Worm (Caenorhabditis elegans) whole organism, L3 larva: Measurements from ENCODE around the gene aip-1.

Source experiments
- ZK546.5 ChIP-seq: sonication (generic microtip); optimal IDR thresholded peaks from 2 replicates; lab custom pipeline; 2017; ENCODE audit warnings: missing biosample characterization, missing genetic modification characterization
- aly-2 ChIP-seq: fragments of 150-350 bp; optimal IDR thresholded peaks from 2 replicates; lab custom pipeline; 2014; ENCODE audit warnings: missing biosample characterization, missing genetic modification characterization
- ama-1 ChIP-seq: fragments of 150-350 bp; optimal IDR thresholded peaks from 2 replicates; lab custom pipeline; 2018
- ceh-16 ChIP-seq: sonication (generic microtip); optimal IDR thresholded peaks from 2 replicates; lab custom pipeline; 2017; ENCODE audit warnings: missing biosample characterization, missing genetic modification characterization
- ceh-28 ChIP-seq: fragments of 150-350 bp; optimal IDR thresholded peaks from 2 replicates; lab custom pipeline; 2014; ENCODE audit warnings: missing biosample characterization, missing genetic modification reagents, missing genetic modification characterization
- ceh-9 ChIP-seq: sonication (generic microtip); optimal IDR thresholded peaks from 2 replicates; lab custom pipeline; 2018; ENCODE audit warnings: missing biosample characterization, missing genetic modification characterization
- daf-12 ChIP-seq: fragments of 150-350 bp; optimal IDR thresholded peaks from 2 replicates; lab custom pipeline; 2014; ENCODE audit warnings: missing biosample characterization, missing genetic modification reagents, missing genetic modification characterization
- elt-1 ChIP-seq: fragments of 150-350 bp; optimal IDR thresholded peaks from 2 replicates; lab custom pipeline; 2014; ENCODE audit warnings: missing biosample characterization, missing genetic modification characterization
- elt-2 ChIP-seq: sonication (generic microtip); optimal IDR thresholded peaks from 2 replicates; lab custom pipeline; 2016; ENCODE audit warnings: missing genetic modification reagents, mild to moderate bottlenecking, missing genetic modification characterization, missing compliant biosample characterization
- elt-3 ChIP-seq, 3 experiments: fragments of 150-350 bp in 1 of 3; sonication (generic microtip) in 2 of 3; optimal IDR thresholded peaks; 2 replicates in 2 of 3; 4 replicates in 1 of 3; lab custom pipeline; 2014 to 2017; ENCODE audit warnings: missing biosample characterization in 3 of 3, missing genetic modification characterization in 3 of 3
- eor-1 ChIP-seq, 2 experiments: fragments of 150-350 bp; optimal IDR thresholded peaks; 2 replicates each; lab custom pipeline; 2014 to 2018; ENCODE audit warnings: missing biosample characterization in 2 of 2, missing genetic modification characterization in 2 of 2
- fkh-10 ChIP-seq: sonication (generic microtip); optimal IDR thresholded peaks from 2 replicates; lab custom pipeline; 2017; ENCODE audit warnings: missing biosample characterization, missing genetic modification reagents, missing genetic modification characterization
- fkh-2 ChIP-seq: fragments of 150-350 bp; optimal IDR thresholded peaks from 2 replicates; lab custom pipeline; 2014; ENCODE audit warnings: missing biosample characterization, missing genetic modification reagents, missing genetic modification characterization
- hmg-11 ChIP-seq: sonication (generic microtip); optimal IDR thresholded peaks from 2 replicates; lab custom pipeline; 2016; ENCODE audit warnings: missing genetic modification characterization, missing compliant biosample characterization
- jun-1 ChIP-seq: fragments of 150-350 bp; optimal IDR thresholded peaks from 2 replicates; lab custom pipeline; 2014; ENCODE audit warnings: missing biosample characterization, missing genetic modification reagents, missing genetic modification characterization
- lin-15B ChIP-seq: fragments of 150-350 bp; optimal IDR thresholded peaks from 2 replicates; lab custom pipeline; 2014; ENCODE audit warnings: missing biosample characterization, missing genetic modification characterization
- lsy-12 ChIP-seq: sonication (generic microtip); optimal IDR thresholded peaks from 2 replicates; lab custom pipeline; 2016; ENCODE audit warnings: mild to moderate bottlenecking, missing genetic modification characterization, missing compliant biosample characterization
- mml-1 ChIP-seq: fragments of 150-350 bp; sonication (generic microtip); optimal IDR thresholded peaks from 3 replicates; lab custom pipeline; 2014; ENCODE audit warnings: missing biosample characterization, missing genetic modification characterization
- nfya-1 ChIP-seq: sonication (generic microtip); optimal IDR thresholded peaks from 2 replicates; lab custom pipeline; 2017; ENCODE audit warnings: missing genetic modification characterization, mild to moderate bottlenecking, missing compliant biosample characterization, antibody characterized with exemption, moderate library complexity; ENCODE audit not compliant: insufficient read depth
- nhr-11 ChIP-seq: fragments of 150-350 bp; optimal IDR thresholded peaks from 2 replicates; lab custom pipeline; 2014; ENCODE audit warnings: missing biosample characterization, missing genetic modification characterization
- nhr-12 ChIP-seq: fragments of 150-350 bp; optimal IDR thresholded peaks from 2 replicates; lab custom pipeline; 2014; ENCODE audit warnings: missing biosample characterization, missing genetic modification characterization
- nhr-23 ChIP-seq: fragments of 150-350 bp; optimal IDR thresholded peaks from 2 replicates; lab custom pipeline; 2014; ENCODE audit warnings: missing biosample characterization, missing genetic modification reagents, missing genetic modification characterization
- nhr-25 ChIP-seq: sonication (generic microtip); optimal IDR thresholded peaks from 2 replicates; lab custom pipeline; 2017; ENCODE audit warnings: missing biosample characterization, missing genetic modification characterization
- nhr-28 ChIP-seq: fragments of 150-350 bp; optimal IDR thresholded peaks from 2 replicates; lab custom pipeline; 2014; ENCODE audit warnings: missing biosample characterization, missing genetic modification characterization
- nhr-43 ChIP-seq: sonication (generic microtip); optimal IDR thresholded peaks from 2 replicates; lab custom pipeline; 2016; ENCODE audit warnings: mild to moderate bottlenecking, missing genetic modification characterization, missing compliant biosample characterization; ENCODE audit not compliant: poor library complexity, severe bottlenecking
- nhr-67 ChIP-seq: fragments of 150-350 bp; optimal IDR thresholded peaks from 2 replicates; lab custom pipeline; 2014; ENCODE audit warnings: missing biosample characterization, missing genetic modification characterization
- nhr-76 ChIP-seq: fragments of 150-350 bp; sonication (generic microtip); optimal IDR thresholded peaks from 5 replicates; lab custom pipeline; 2014; ENCODE audit warnings: missing biosample characterization, missing genetic modification characterization
- nhr-77 ChIP-seq: fragments of 150-350 bp; optimal IDR thresholded peaks from 2 replicates; lab custom pipeline; 2014; ENCODE audit warnings: missing biosample characterization, missing genetic modification characterization
- pha-4 ChIP-seq: fragments of 150-350 bp; optimal IDR thresholded peaks from 2 replicates; lab custom pipeline; 2014; ENCODE audit warnings: missing biosample characterization, missing genetic modification reagents, missing genetic modification characterization
- pqm-1 ChIP-seq: fragments of 150-350 bp; optimal IDR thresholded peaks from 2 replicates; lab custom pipeline; 2017; ENCODE audit warnings: missing biosample characterization, missing genetic modification characterization, inconsistent platforms
- snpc-4 ChIP-seq: fragments of 150-350 bp; optimal IDR thresholded peaks from 2 replicates; lab custom pipeline; 2014; ENCODE audit warnings: missing biosample characterization, missing genetic modification characterization
- unc-62 ChIP-seq: fragments of 150-350 bp; sonication (generic microtip); optimal IDR thresholded peaks from 4 replicates; lab custom pipeline; 2014; ENCODE audit warnings: missing biosample characterization, missing genetic modification reagents, missing genetic modification characterization
- zag-1 ChIP-seq: fragments of 150-350 bp; optimal IDR thresholded peaks from 2 replicates; lab custom pipeline; 2014; ENCODE audit warnings: missing biosample characterization, missing genetic modification characterization
- ztf-4 ChIP-seq: fragments of 150-350 bp; optimal IDR thresholded peaks from 2 replicates; lab custom pipeline; 2014; ENCODE audit warnings: missing biosample characterization, missing genetic modification characterization

The aip-1 gene

ce11 chrV:13963279-13963976 is 48.7 kb upstream of the aip-1 start, which contains the start of gene sao-1:
Gene sao-1, plus strand, starts transcription at chrV:13963926.
- TF ChIP-seq elt-1 (tag; lab: Kevin White, UChicago) = peak; percentile 67
- peak; percentile 75 for TF ChIP-seq nhr-25
- TF ChIP-seq jun-1 = no peak
- no peak for TF ChIP-seq nhr-67
- no peak for TF ChIP-seq snpc-4 (tag; lab: Kevin White, UChicago)
- no peak for TF ChIP-seq nfya-1 (tag; lab: Kevin White, UChicago)
- no peak for TF ChIP-seq fkh-2 (tag; lab: Kevin White, UChicago)
- no peak for TF ChIP-seq nhr-43 (tag; lab: Kevin White, UChicago)
- TF ChIP-seq, all 47 proteins: peak for 2

- TF ChIP-seq lin-15B (tag; lab: Kevin White, UChicago) (no peak), daf-12 (tag; lab: Kevin White, UChicago) (no peak)
These were observed 31.3 kb upstream of the aip-1 start, which contains the start of gene eol-1 for ce11 chrV:13980807-13981206. Gene eol-1, minus strand, starts transcription at chrV:13980907.

- TF ChIP-seq fkh-2 (tag; lab: Kevin White, UChicago) = no peak
- TF ChIP-seq nhr-25 = no peak
- TF ChIP-seq ztf-4 (tag; lab: Kevin White, UChicago) = no peak
- no peak for TF ChIP-seq nhr-11
- TF ChIP-seq ama-1 (lab: Kevin White, UChicago) = no peak
- no peak for TF ChIP-seq ZK546.5 (tag; lab: Kevin White, UChicago)
- TF ChIP-seq, all 47 proteins: peak for 0
These were observed 30.5 kb upstream of the aip-1 start for ce11 chrV:13981677-13982076.

ce11 chrV:13984828-13985227 is 27.3 kb upstream of the aip-1 start, which contains the start of gene end-1:
Gene end-1, plus strand, starts transcription at chrV:13985128.
- TF ChIP-seq elt-2 (tag; lab: Kevin White, UChicago) = no peak
- no peak for TF ChIP-seq nfya-1 (tag; lab: Kevin White, UChicago)
- no peak for TF ChIP-seq hmg-11 (tag; lab: Kevin White, UChicago)
- TF ChIP-seq mml-1 = no peak
- TF ChIP-seq zag-1 = no peak
- TF ChIP-seq eor-1 (tag; optimal IDR thresholded peaks at IDR 0.05; lab: Kevin White, UChicago) = no peak
- TF ChIP-seq ceh-16 (tag; lab: Kevin White, UChicago) = no peak
- TF ChIP-seq ceh-9 (tag; lab: Kevin White, UChicago) = no peak
- TF ChIP-seq nhr-12 (tag; lab: Kevin White, UChicago) = no peak

- TF ChIP-seq pqm-1 (tag; lab: Kevin White, UChicago) (peak; percentile 47), nhr-76 (tag; lab: Kevin White, UChicago) (no peak), lsy-12 (tag; lab: Kevin White, UChicago) (peak; percentile 45), nhr-28 (tag; lab: Kevin White, UChicago) (no peak), jun-1 (peak; percentile 30), eor-1 (tag; optimal IDR thresholded peaks at IDR 0.05; lab: Kevin White, UChicago) (no peak), pha-4 (tag; lab: Kevin White, UChicago) (peak; percentile 41), elt-2 (tag; lab: Kevin White, UChicago) (peak; percentile 96), nhr-77 (tag; lab: Kevin White, UChicago) (no peak), elt-3 (tag; optimal IDR thresholded peaks at IDR 0.05; lab: Kevin White, UChicago) (no peak), aly-2 (no peak), nfya-1 (tag; lab: Kevin White, UChicago) (peak; percentile 37), ceh-28 (tag; lab: Kevin White, UChicago) (no peak), nhr-23 (tag; lab: Kevin White, UChicago) (no peak)
- TF ChIP-seq, all 47 proteins: peak for 6
These were observed 25.3 kb upstream of the aip-1 start for ce11 chrV:13986823-13987222.

- TF ChIP-seq nhr-43 (tag; lab: Kevin White, UChicago) = no peak
- TF ChIP-seq ama-1 (lab: Kevin White, UChicago) = no peak
- TF ChIP-seq snpc-4 (tag; lab: Kevin White, UChicago) = no peak
- no peak for TF ChIP-seq lsy-12 (tag; lab: Kevin White, UChicago)
- TF ChIP-seq mml-1 = no peak
- TF ChIP-seq fkh-10 (GFP tag; lab: Kevin White, UChicago) = no peak
- TF ChIP-seq unc-62 = no peak
These were observed 19.6 kb upstream of the aip-1 start, which contains the start of gene droe-4 for ce11 chrV:13992485-13992884. Gene droe-4, plus strand, starts transcription at chrV:13992656.
